Worm (Caenorhabditis elegans): ENCODE results near the gene pqbp-1.1.
A peak's percentile ranks its signal among the peaks of the same experiment; 100 is the strongest.

pqbp-1.1 gene

DNA sequence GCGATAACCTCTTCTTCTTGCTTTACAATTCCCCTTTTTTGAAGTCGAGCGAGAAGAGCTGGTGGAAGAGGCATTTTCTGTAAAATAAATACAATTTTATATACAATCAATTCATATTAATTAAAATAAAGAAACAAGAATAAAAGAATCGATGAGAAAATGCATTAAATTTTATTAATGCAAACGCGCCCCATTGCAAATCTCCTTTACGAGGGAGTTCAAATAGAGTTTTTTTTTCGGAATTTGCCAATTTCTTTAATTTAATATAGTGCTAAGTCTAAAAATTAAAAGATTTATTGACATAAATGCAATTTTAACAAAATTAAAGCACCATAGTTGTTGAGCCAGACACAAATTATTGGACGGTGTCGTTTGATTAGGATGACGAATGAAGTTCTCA lies at the start of gene pqbp-1.1:
Gene pqbp-1.1, minus strand, starts transcription at position 77 of the 400 bp plus-strand sequence.
- TF ChIP-seq W03F9.2 (tag; optimal IDR thresholded peaks at IDR 0.05) = no peak
- no peak for TF ChIP-seq him-1 (tag; optimal IDR thresholded peaks at IDR 0.05)
- no peak for TF ChIP-seq dao-5 (tag; optimal IDR thresholded peaks at IDR 0.05)

DNA sequence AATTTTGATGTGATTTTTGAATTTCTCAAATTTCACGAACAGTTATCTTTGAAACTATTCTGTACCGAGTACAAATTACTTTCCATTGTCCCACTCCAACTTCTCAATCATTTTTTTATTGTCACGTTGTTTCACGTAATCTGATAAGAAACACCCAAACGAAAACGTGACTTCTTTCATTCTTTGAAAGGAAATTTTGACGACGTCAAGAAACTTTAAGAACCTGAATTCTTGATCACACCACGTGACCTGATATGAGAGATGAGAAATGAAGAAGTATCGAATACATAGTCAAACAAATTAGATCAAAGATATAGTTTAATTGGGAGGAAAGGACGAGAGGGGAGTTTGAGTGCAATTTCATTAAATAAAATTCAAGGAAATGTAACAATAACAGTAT lies 48.0 kb upstream of the pqbp-1.1 start:
- TF ChIP-seq him-1 (tag; optimal IDR thresholded peaks at IDR 0.05) = no peak
- TF ChIP-seq W03F9.2 (tag; optimal IDR thresholded peaks at IDR 0.05) = no peak
- no peak for TF ChIP-seq dao-5 (tag; optimal IDR thresholded peaks at IDR 0.05)

DNA sequence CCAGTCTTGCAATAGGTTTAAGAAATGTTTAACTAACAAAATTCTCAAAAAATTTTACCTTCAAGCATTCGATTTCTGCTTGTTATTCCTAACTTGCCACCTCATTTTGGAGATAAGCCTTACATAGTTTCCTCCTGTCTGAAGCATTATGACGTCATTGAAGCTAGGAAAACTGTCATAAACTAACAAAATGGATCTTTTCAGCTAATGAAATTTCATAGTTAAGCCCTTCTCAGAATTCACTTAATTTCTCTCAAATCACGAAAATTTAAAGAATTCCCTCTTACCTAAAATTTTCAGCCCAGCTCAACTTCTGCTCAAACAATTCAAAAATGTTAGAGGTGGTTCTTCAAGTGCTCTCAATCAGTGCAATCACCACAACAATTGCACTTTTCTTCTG lies 45.7 kb upstream of the pqbp-1.1 start, which contains the start of gene swt-1:
Gene swt-1, plus strand, starts transcription at position 301 of the 400 bp plus-strand sequence.
- TF ChIP-seq dao-5 (tag; optimal IDR thresholded peaks at IDR 0.05) = no peak
- no peak for TF ChIP-seq him-1 (tag; optimal IDR thresholded peaks at IDR 0.05)
- TF ChIP-seq W03F9.2 (tag; optimal IDR thresholded peaks at IDR 0.05) = no peak

DNA sequence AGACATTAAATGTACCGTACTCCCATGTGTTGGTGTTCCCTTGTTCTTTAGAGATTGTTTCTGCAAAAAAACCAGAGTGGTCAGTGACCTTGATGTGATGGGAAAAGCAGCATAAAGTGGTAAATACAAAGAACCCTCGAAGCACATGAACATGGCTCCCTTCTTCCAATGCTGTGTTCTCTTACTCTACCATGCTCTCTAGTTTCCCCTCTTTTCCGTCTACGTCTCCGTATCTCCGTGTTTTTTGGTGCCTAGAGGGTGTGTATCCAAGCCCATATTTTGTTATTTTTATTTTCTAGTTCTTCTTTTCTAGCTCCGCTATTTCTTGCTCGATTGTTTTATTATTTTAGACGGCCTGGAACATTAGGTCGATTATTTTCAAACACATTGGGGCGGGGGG lies 45.1 kb upstream of the pqbp-1.1 start:
- TF ChIP-seq him-1 (tag; optimal IDR thresholded peaks at IDR 0.05) = no peak
- no peak for TF ChIP-seq W03F9.2 (tag; optimal IDR thresholded peaks at IDR 0.05)
- no peak for TF ChIP-seq dao-5 (tag; optimal IDR thresholded peaks at IDR 0.05)

DNA sequence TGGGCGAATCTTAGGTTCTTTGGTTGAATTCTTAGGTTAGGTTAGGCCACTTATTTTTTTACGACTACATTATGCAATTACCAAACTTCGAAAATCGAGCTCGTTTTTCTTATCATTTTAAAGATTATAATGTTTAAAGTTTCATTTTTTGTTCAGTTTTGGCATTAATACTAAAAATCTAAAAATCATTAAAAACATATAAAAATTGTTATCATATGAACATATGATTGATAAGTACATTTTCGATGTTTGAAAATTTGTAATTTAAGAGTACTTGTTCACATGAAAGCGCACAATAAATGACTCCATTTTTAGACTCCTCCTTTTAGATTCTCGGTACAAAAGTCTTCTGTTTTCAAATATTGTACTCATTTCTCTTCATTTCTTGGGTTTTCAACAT lies 43.6 kb upstream of the pqbp-1.1 start:
- TF ChIP-seq him-1 (tag; optimal IDR thresholded peaks at IDR 0.05) (no peak), dao-5 (tag; optimal IDR thresholded peaks at IDR 0.05) (no peak), W03F9.2 (tag; optimal IDR thresholded peaks at IDR 0.05) (no peak)

DNA sequence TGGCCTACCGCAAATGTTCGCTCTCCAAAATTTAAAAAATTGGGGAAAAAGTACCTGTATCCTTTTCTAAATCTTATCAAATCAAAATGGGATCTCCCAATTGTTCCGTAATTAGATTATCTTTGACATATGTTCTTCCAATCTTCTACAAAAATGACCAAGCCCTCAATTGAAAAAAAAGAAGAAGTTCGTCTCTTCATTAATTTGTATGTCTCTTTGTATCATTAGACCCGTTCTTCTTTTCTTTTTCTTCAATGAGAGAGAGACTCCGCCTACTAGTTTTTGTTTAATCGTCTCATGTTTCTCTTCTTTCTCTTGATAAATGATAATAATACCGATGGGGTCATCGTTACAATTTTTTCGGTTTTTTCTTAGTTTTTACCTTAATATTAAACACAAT lies 41.8 kb upstream of the pqbp-1.1 start:
- no peak for TF ChIP-seq dao-5 (tag; optimal IDR thresholded peaks at IDR 0.05)
- TF ChIP-seq W03F9.2 (tag; optimal IDR thresholded peaks at IDR 0.05) = no peak
- no peak for TF ChIP-seq him-1 (tag; optimal IDR thresholded peaks at IDR 0.05)

DNA sequence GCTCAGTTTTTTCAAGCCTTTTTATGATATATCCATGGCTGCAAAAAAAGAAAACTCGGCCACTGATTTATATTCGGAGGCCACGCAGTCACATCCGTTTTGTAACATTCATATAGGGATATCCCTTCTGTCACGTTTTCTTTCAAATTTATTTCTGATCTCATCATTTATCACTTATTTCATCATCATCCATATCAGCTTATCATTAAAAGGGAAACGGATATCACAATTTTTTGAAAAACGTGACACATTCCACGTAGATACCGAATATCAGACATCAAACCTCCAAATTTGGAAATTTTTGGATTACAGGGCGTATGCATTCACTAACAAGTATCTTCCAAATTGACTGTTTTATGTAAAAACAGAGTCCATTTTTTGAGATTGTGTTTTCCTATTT lies 41.3 kb upstream of the pqbp-1.1 start:
- TF ChIP-seq him-1 (tag; optimal IDR thresholded peaks at IDR 0.05) (no peak), dao-5 (tag; optimal IDR thresholded peaks at IDR 0.05) (no peak), W03F9.2 (tag; optimal IDR thresholded peaks at IDR 0.05) (no peak)

DNA sequence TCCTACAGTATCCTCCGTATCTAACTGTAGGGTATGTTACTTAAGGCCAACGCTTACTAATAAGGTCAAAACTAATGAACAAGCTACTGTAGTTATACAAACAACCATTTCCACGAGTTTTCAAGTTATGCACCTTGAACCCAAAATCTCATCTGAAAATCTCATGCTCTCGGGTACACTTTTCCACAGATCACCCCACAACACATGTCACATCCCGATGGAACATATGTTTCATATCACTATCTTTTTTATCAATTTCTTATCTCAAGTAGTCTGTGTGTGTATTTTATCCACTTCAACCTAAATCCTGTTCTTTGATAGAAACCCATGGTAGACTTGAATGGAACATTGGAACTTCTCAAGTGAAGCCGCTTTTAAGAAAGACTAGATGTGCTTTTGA lies 38.8 kb upstream of the pqbp-1.1 start:
- TF ChIP-seq him-1 (tag; optimal IDR thresholded peaks at IDR 0.05) (no peak), W03F9.2 (tag; optimal IDR thresholded peaks at IDR 0.05) (no peak), dao-5 (tag; optimal IDR thresholded peaks at IDR 0.05) (no peak)

DNA sequence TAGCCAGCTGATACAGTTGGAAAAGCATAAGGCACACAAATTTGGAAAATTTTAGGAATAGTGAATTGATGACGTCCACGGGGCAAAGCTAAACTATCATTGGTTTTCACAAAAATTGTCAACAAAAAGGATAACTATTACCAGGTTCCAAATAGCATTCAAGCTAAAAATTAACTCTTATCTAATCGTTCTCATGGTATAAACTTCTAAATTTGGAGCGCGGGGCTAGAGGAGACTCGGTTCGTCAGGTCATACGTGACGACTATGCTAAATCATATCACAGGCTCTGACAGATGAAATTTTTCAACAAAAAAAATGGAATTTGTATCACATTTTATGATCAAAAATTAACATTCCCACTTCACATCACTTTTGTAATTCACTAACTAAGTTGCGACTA lies 37.7 kb upstream of the pqbp-1.1 start:
- TF ChIP-seq him-1 (tag; optimal IDR thresholded peaks at IDR 0.05) (no peak), W03F9.2 (tag; optimal IDR thresholded peaks at IDR 0.05) (no peak), dao-5 (tag; optimal IDR thresholded peaks at IDR 0.05) (no peak)

DNA sequence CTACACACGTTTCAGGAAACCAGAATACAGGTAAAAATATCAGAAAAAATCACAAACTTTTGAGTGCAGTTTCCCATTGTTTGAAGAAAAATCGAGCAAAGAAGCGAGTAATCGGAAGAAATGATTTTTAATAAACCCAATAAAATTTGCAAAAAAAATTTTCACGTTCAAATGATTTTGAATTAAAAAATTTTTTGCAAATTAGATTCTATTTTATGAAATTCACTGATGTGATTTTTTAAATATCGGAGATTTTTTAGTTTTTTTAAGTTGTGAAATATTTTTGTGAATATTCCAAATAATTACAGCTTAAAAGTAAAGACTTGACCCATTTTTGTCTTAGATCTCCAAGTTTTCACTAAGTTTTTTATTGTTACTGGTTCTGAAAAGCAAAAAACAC lies 36.7 kb upstream of the pqbp-1.1 start, which contains the start of gene pnp-1:
Gene pnp-1, minus strand, starts transcription at position 101 of the 400 bp plus-strand sequence.
- TF ChIP-seq him-1 (tag; optimal IDR thresholded peaks at IDR 0.05) (no peak), dao-5 (tag; optimal IDR thresholded peaks at IDR 0.05) (no peak), W03F9.2 (tag; optimal IDR thresholded peaks at IDR 0.05) (no peak)

DNA sequence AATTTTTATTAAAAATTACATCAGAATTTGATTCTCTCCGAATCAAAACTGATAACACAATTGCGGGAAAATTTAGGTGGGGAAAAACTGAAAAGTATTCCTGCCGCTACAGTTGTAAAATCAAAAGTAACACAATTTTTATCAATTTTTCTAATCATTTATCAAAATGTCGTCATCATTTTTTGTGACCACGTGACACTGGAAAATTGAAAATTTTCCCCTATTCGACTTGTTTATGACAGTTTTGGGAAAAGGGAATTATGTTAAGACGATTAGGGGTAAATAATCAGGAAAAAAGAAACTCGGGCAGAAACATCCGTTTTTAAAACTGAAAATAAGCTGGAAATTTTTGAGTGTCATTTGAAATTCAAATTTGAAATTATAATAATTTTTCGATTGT lies 35.4 kb upstream of the pqbp-1.1 start:
- TF ChIP-seq him-1 (tag; optimal IDR thresholded peaks at IDR 0.05) (no peak), W03F9.2 (tag; optimal IDR thresholded peaks at IDR 0.05) (peak; percentile 27), dao-5 (tag; optimal IDR thresholded peaks at IDR 0.05) (no peak)

DNA sequence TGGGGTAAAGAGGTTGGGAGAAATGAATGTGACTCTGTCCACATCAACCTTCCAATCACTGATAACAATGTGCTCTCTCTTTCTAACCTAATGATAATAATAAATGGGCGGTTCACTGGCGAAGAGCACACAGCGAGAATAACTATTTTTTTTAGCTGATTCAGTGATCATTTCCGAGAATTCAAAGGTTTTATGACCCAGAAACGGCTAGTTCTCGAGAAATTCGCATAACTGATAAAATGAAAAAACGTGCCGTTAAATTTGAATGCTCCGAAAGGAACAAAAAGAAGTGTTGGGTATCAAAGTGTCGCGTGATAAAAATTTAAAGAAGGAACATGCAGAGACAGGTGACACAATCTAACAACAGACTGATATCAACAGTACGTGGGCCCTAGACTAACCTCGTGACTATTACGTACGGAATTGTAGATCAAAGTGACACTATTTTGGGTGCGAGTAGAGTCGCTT lies 34.3 kb upstream of the pqbp-1.1 start:
- TF ChIP-seq him-1 (tag; optimal IDR thresholded peaks at IDR 0.05) = no peak

DNA sequence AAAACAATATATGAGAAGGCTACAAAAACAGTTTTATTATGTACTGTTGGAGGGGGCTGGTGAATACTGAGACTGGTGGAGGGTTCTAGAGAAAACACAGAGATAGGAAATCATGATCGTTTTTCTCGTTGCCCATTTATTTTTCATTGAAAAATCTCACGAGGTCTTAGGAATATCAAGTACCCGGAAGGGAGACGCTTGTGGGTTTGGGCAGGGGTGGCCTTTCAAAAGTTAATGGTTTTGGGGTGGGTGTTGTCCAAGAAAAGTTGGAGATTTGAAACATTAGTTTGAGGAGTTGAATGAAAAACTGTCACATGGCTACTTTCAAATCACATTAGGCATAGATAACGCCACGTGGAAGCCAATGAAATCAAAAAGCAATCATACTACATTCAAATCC lies 33.3 kb upstream of the pqbp-1.1 start:
- TF ChIP-seq dao-5 (tag; optimal IDR thresholded peaks at IDR 0.05) = no peak

DNA sequence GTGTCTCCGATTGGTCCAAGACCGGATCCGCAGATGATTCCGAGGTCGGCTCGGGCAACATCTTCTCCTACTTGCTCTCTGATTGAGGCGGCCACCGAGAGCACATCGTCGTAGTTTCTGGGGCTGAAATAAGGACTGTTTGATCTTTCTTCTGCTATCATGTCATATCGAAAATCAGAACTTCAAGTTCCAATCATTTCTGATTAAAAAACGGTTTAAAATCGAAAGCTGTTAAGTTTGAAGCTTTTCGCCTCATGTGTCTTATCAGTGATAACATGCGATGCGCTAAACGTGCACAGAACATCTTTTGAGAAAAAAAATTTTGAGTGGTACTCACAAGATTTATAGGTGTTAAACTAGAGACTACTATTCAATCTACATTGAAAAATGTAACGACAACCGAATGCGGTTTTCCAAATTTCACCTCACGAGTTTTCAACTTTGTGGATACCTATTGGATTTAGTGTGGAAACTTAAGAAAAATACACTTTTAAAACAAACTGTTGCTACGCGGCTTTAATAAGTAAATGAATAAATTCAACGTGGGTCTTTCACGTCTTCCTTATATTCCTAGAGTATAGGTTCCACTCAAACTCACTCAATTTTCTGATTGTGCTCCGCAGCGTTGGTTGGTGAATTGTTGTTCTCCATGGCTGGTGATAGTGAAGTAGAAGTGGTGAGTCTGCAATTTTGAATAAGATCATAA lies 32.7 kb upstream of the pqbp-1.1 start:
- no peak for TF ChIP-seq W03F9.2 (tag; optimal IDR thresholded peaks at IDR 0.05)
- TF ChIP-seq him-1 (tag; optimal IDR thresholded peaks at IDR 0.05) = no peak
- no peak for TF ChIP-seq dao-5 (tag; optimal IDR thresholded peaks at IDR 0.05)

DNA sequence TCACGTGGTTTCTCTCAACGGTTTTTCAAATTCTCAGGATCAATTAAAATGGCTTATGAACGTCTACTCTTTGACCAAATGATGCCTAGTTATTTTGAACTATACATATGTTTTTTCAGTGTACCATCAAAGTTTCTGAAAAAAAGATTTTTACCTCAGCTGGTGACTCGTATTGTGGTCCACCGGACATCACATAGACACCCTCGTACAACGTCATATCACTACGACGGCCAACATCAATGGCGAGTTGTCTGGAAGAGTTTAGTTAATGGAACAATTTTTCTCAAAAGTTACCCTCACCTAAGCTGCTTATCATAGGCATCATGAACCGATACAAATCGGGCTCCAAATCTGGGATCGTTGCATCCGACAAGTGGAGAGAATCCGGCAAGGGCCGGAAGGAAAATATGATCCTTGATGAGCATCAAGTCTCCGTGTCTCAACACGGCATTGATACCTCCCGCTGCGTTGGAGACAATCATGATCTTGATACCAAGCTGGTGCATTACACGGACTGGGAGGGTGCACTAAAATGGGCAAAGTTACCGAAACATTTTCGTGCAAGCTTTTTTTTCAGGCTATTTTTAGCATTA lies 31.8 kb upstream of the pqbp-1.1 start:
- TF ChIP-seq him-1 (tag; optimal IDR thresholded peaks at IDR 0.05) = no peak
- TF ChIP-seq W03F9.2 (tag; optimal IDR thresholded peaks at IDR 0.05) = no peak
- no peak for TF ChIP-seq dao-5 (tag; optimal IDR thresholded peaks at IDR 0.05)

Measured in whole organism, L4/young adult.